Fruit fly (Drosophila melanogaster) whole organism, embryonic: Measurements from ENCODE around the gene CG31551.

Experiments
- BtbVII ChIP-seq: fragments of 200-800 bp; sonication (Bioruptor generic); optimal IDR thresholded peaks from 3 replicates; lab custom pipeline; 2017; ENCODE audit warnings: missing biosample characterization, mild to moderate bottlenecking, missing genetic modification characterization
- CG10147 ChIP-seq: fragments of 200-800 bp; sonication (Bioruptor generic); optimal IDR thresholded peaks from 2 replicates; lab custom pipeline; 2019; ENCODE audit warnings: missing biosample characterization, mild to moderate bottlenecking, missing genetic modification characterization, moderate library complexity
- CG1024 ChIP-seq: fragments of 200-800 bp; sonication (Bioruptor generic); IDR thresholded peaks from 2 replicates; pipeline ENCODE4 v1.3.6; 2022; ENCODE audit warnings: missing biosample characterization, missing genetic modification characterization
- CG11093 ChIP-seq: fragments of 200-800 bp; sonication (Bioruptor generic); IDR thresholded peaks from 3 replicates; pipeline ENCODE4 v1.3.6; 2022; ENCODE audit warnings: missing biosample characterization, missing genetic modification characterization
- CG12942 ChIP-seq: fragments of 200-800 bp; sonication (Bioruptor generic); optimal IDR thresholded peaks from 3 replicates; lab custom pipeline; 2016; ENCODE audit warnings: missing biosample characterization, missing genetic modification characterization
- CG13287 ChIP-seq: fragments of 200-800 bp; sonication (Bioruptor generic); IDR thresholded peaks from 2 replicates; pipeline ENCODE4 v1.3.6; 2022; ENCODE audit warnings: missing biosample characterization, missing genetic modification characterization; ENCODE audit not compliant: partially characterized antibody
- CG1529 ChIP-seq: fragments of 200-800 bp; sonication (Bioruptor generic); optimal IDR thresholded peaks from 3 replicates; lab custom pipeline; 2018; ENCODE audit warnings: missing biosample characterization, missing genetic modification characterization
- CG18599 ChIP-seq: fragments of 200-800 bp; sonication (Bioruptor generic); optimal IDR thresholded peaks from 3 replicates; lab custom pipeline; 2017; ENCODE audit warnings: missing biosample characterization, missing genetic modification characterization, mild to moderate bottlenecking, moderate library complexity, missing genetic modification reagents
- CG2678 ChIP-seq: fragments of 200-800 bp; sonication (Bioruptor generic); optimal IDR thresholded peaks from 3 replicates; lab custom pipeline; 2019; ENCODE audit warnings: missing biosample characterization, mild to moderate bottlenecking, missing genetic modification characterization, moderate library complexity
- CG30403 ChIP-seq: fragments of 200-800 bp; sonication (Bioruptor generic); optimal IDR thresholded peaks from 3 replicates; lab custom pipeline; 2016; ENCODE audit warnings: missing biosample characterization, missing genetic modification characterization
- CG31441 ChIP-seq: fragments of 200-800 bp; sonication (Bioruptor generic); IDR thresholded peaks from 2 replicates; pipeline ENCODE4 v1.3.6; 2022; ENCODE audit warnings: missing biosample characterization, missing genetic modification characterization
- CG32532 ChIP-seq: fragments of 200-800 bp; sonication (Bioruptor generic); IDR thresholded peaks from 2 replicates; pipeline ENCODE4 v1.3.6; 2022; ENCODE audit warnings: missing biosample characterization, missing genetic modification characterization
- CG34224 ChIP-seq: fragments of 200-800 bp; sonication (Bioruptor generic); IDR thresholded peaks from 3 replicates; pipeline ENCODE4 v1.3.6; 2022; ENCODE audit warnings: missing biosample characterization, missing genetic modification characterization; ENCODE audit not compliant: partially characterized antibody
- CG34422 ChIP-seq: fragments of 200-800 bp; sonication (Bioruptor generic); IDR thresholded peaks from 3 replicates; pipeline ENCODE4 v1.3.6; 2022; ENCODE audit warnings: missing biosample characterization, missing genetic modification characterization
- CG3995 ChIP-seq: fragments of 200-800 bp; sonication (Bioruptor generic); optimal IDR thresholded peaks from 3 replicates; lab custom pipeline; 2016; ENCODE audit warnings: missing biosample characterization, missing genetic modification characterization
- CG9817 ChIP-seq: fragments of 200-800 bp; sonication (Bioruptor generic); optimal IDR thresholded peaks from 2 replicates; lab custom pipeline; 2018; ENCODE audit warnings: missing biosample characterization, mild to moderate bottlenecking, missing genetic modification characterization, moderate library complexity
- CkIIα-i1 ChIP-seq: fragments of 200-800 bp; sonication (Bioruptor generic); IDR thresholded peaks from 2 replicates; pipeline ENCODE4 v1.3.6; 2022; ENCODE audit warnings: missing biosample characterization, missing genetic modification characterization
- Dbx ChIP-seq: fragments of 200-800 bp; sonication (Bioruptor generic); IDR thresholded peaks from 3 replicates; pipeline ENCODE4 v1.3.6; 2022; ENCODE audit warnings: missing biosample characterization, missing genetic modification characterization
- Dll ChIP-seq: fragments of 200-800 bp; sonication (Bioruptor generic); IDR thresholded peaks from 4 replicates; pipeline ENCODE4 v1.3.6; 2022; ENCODE audit warnings: missing biosample characterization, missing genetic modification characterization; ENCODE audit not compliant: partially characterized antibody
- Doc3 ChIP-seq: fragments of 200-800 bp; sonication (Bioruptor generic); IDR thresholded peaks from 3 replicates; pipeline ENCODE4 v1.3.6; 2022; ENCODE audit warnings: missing biosample characterization, missing genetic modification characterization; ENCODE audit not compliant: partially characterized antibody
- E2f1 ChIP-seq: fragments of 200-800 bp; sonication (Bioruptor generic); IDR thresholded peaks from 2 replicates; pipeline ENCODE4 v1.3.6; 2022; ENCODE audit warnings: missing biosample characterization, missing genetic modification characterization
- ERR ChIP-seq: fragments of 200-800 bp; sonication (Bioruptor generic); optimal IDR thresholded peaks from 2 replicates; lab custom pipeline; 2016; ENCODE audit warnings: missing biosample characterization, missing genetic modification characterization
- Fer2 ChIP-seq: fragments of 200-800 bp; sonication (Bioruptor generic); optimal IDR thresholded peaks from 2 replicates; lab custom pipeline; 2018; ENCODE audit warnings: missing biosample characterization, mild to moderate bottlenecking, missing genetic modification characterization, moderate library complexity
- Fer3 ChIP-seq: fragments of 200-800 bp; sonication (Bioruptor generic); optimal IDR thresholded peaks from 2 replicates; lab custom pipeline; 2018; ENCODE audit warnings: missing biosample characterization, mild to moderate bottlenecking, missing genetic modification characterization, moderate library complexity
- H2.0 ChIP-seq: fragments of 200-800 bp; sonication (Bioruptor generic); IDR thresholded peaks from 2 replicates; pipeline ENCODE4 v1.3.6; 2022; ENCODE audit warnings: missing biosample characterization, missing genetic modification characterization
- HLH3B ChIP-seq: fragments of 200-800 bp; sonication (Bioruptor generic); IDR thresholded peaks from 2 replicates; pipeline ENCODE4 v1.3.6; 2022; ENCODE audit warnings: missing biosample characterization, missing genetic modification characterization
- Med ChIP-seq: fragments of 200-800 bp; sonication (Bioruptor generic); peaks from one replicate; lab custom pipeline; 2016; ENCODE audit warnings: missing biosample characterization, missing genetic modification characterization, mild to moderate bottlenecking, inconsistent platforms, moderate library complexity
- Meics ChIP-seq: fragments of 200-800 bp; sonication (Bioruptor generic); optimal IDR thresholded peaks from 2 replicates; lab custom pipeline; 2017; ENCODE audit warnings: missing biosample characterization, mild to moderate bottlenecking, missing genetic modification characterization
- Myb ChIP-seq: fragments of 200-800 bp; sonication (Bioruptor generic); optimal IDR thresholded peaks from 2 replicates; lab custom pipeline; 2016; ENCODE audit warnings: missing biosample characterization, missing genetic modification characterization
- Nf-YC ChIP-seq: fragments of 200-800 bp; optimal IDR thresholded peaks from 3 replicates; lab custom pipeline; 2019; ENCODE audit warnings: missing biosample characterization, mild to moderate bottlenecking, missing genetic modification characterization, moderate library complexity
- Oli ChIP-seq: fragments of 200-800 bp; sonication (Bioruptor generic); optimal IDR thresholded peaks from 2 replicates; lab custom pipeline; 2018; ENCODE audit warnings: missing biosample characterization, mild to moderate bottlenecking, missing genetic modification characterization, moderate library complexity
- Ravus ChIP-seq: fragments of 200-800 bp; sonication (Bioruptor generic); IDR thresholded peaks from 2 replicates; pipeline ENCODE4 v1.3.6; 2022; ENCODE audit warnings: missing biosample characterization, missing genetic modification characterization
- danr ChIP-seq: fragments of 200-800 bp; sonication (Bioruptor generic); IDR thresholded peaks from 2 replicates; pipeline ENCODE4 v1.3.6; 2022; ENCODE audit warnings: missing biosample characterization, missing genetic modification characterization
- fru ChIP-seq: fragments of >200 bp; optimal IDR thresholded peaks from 2 replicates; lab custom pipeline; 2017
- grau ChIP-seq: fragments of 200-800 bp; optimal IDR thresholded peaks from 3 replicates; lab custom pipeline; 2019; ENCODE audit warnings: missing biosample characterization, mild to moderate bottlenecking, missing genetic modification characterization, moderate library complexity
- hbn ChIP-seq: fragments of 200-800 bp; sonication (Bioruptor generic); IDR thresholded peaks from 2 replicates; pipeline ENCODE4 v1.3.6; 2022; ENCODE audit warnings: missing biosample characterization, missing genetic modification characterization; ENCODE audit not compliant: partially characterized antibody
- her ChIP-seq: fragments of 200-800 bp; sonication (Bioruptor generic); optimal IDR thresholded peaks from 2 replicates; lab custom pipeline; 2016; ENCODE audit warnings: missing biosample characterization, missing genetic modification characterization
- inv ChIP-seq: fragments of 200-800 bp; sonication (Bioruptor generic); IDR thresholded peaks from 2 replicates; pipeline ENCODE4 v1.3.6; 2022; ENCODE audit warnings: missing biosample characterization, missing genetic modification characterization; ENCODE audit not compliant: partially characterized antibody
- ken ChIP-seq: fragments of 200-800 bp; sonication (Bioruptor generic); IDR thresholded peaks from 3 replicates; pipeline ENCODE4 v1.3.6; 2022; ENCODE audit warnings: missing biosample characterization, missing genetic modification characterization
- knrl ChIP-seq: fragments of 200-800 bp; sonication (Bioruptor generic); IDR thresholded peaks from 3 replicates; pipeline ENCODE4 v1.3.6; 2022; ENCODE audit warnings: missing biosample characterization, missing genetic modification characterization; ENCODE audit not compliant: partially characterized antibody
- lilli ChIP-seq: fragments of 200-800 bp; sonication (Bioruptor generic); optimal IDR thresholded peaks from 3 replicates; lab custom pipeline; 2016; ENCODE audit warnings: missing biosample characterization, missing genetic modification characterization
- nau ChIP-seq: fragments of 200-800 bp; sonication (Bioruptor generic); optimal IDR thresholded peaks from 3 replicates; lab custom pipeline; 2017; ENCODE audit warnings: missing biosample characterization, mild to moderate bottlenecking, missing genetic modification characterization, missing genetic modification reagents
- nerfin-1 ChIP-seq: fragments of 200-800 bp; sonication (Bioruptor generic); optimal IDR thresholded peaks from 3 replicates; lab custom pipeline; 2019; ENCODE audit warnings: missing biosample characterization, mild to moderate bottlenecking, missing genetic modification characterization, moderate library complexity
- row ChIP-seq: fragments of 200-800 bp; sonication (Bioruptor generic); IDR thresholded peaks from 3 replicates; pipeline ENCODE4 v1.3.6; 2022; ENCODE audit warnings: missing biosample characterization, missing genetic modification characterization
- sna ChIP-seq: fragments of 200-800 bp; sonication (Bioruptor generic); IDR thresholded peaks from 2 replicates; pipeline ENCODE4 v1.3.6; 2022; ENCODE audit warnings: missing biosample characterization, missing genetic modification characterization; ENCODE audit not compliant: partially characterized antibody
- tin ChIP-seq: fragments of 200-800 bp; sonication (Bioruptor generic); optimal IDR thresholded peaks from 3 replicates; lab custom pipeline; 2016; ENCODE audit warnings: missing biosample characterization, missing genetic modification characterization
- trem ChIP-seq: fragments of 200-800 bp; optimal IDR thresholded peaks from 3 replicates; lab custom pipeline; 2019; ENCODE audit warnings: missing biosample characterization, mild to moderate bottlenecking, missing genetic modification characterization, moderate library complexity
- unpg ChIP-seq: fragments of 200-800 bp; sonication (Bioruptor generic); optimal IDR thresholded peaks from 3 replicates; lab custom pipeline; 2018; ENCODE audit warnings: missing biosample characterization, mild to moderate bottlenecking, missing genetic modification characterization, moderate library complexity
- zfh1 ChIP-seq: fragments of 200-800 bp; sonication (Bioruptor generic); IDR thresholded peaks from 3 replicates; pipeline ENCODE4 v1.3.6; 2022; ENCODE audit warnings: missing biosample characterization, missing genetic modification characterization

CG31551 gene

DNA sequence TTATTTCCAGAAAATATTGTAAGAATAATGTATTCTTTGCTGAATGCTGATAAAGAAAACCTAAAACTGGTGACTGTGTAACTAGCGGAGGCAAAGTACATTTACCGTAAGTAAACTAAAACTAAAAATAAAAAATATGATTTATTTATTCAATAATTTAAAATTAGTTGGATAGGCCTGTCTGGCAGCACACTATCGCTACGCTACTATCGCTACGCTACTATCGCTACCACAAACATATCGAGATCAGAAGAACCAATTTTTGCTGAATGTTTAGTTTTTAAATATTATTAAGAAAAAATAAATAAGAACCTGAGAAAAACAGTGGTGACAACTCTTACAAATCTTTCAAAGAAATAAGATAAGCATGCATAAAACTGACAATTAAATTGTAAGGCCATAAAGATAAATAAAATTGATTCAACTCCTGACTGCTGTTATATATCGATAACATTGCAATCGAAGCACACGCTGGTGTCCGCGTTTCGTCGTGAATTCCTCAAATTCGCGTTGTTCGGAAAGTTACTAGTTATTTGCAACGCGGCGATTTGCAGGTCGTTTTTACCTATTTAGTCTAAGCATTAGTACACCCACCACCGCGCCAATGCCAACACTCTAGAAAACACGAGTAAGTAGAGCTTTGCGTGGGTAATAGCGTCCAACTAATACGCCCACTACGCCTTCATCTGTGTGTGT, 32.7 kb downstream of the CG31551 start, which contains the start of gene Wdr33 (continued):
- TF ChIP-seq unpg (GFP tag; lab: Kevin White, UChicago) (peak; percentile 31), ERR (GFP tag; lab: Kevin White, UChicago) (no peak), CG2678 (peak; percentile 60), BtbVII (GFP tag; lab: Kevin White, UChicago) (peak; percentile 27), tin (GFP tag; lab: Kevin White, UChicago) (peak; percentile 8), Med (no peak), Ravus (GFP tag; lab: Robert Waterston, UW) (no peak), Fer2 (tag; lab: Kevin White, UChicago) (peak; percentile 36), E2f1 (GFP tag; lab: Robert Waterston, UW) (peak; percentile 13; the same call in 1 of the 2 replicates), Meics (peak; percentile 34), her (GFP tag; lab: Kevin White, UChicago) (peak; percentile 1), CG11093 (GFP tag; lab: Robert Waterston, UW) (no peak), HLH3B (GFP tag; lab: Robert Waterston, UW) (peak; percentile 30; the same call in 1 of the 2 replicates), danr (GFP tag; lab: Robert Waterston, UW) (0 out of 2 replicates have a peak, but pooled peaks have one; percentile 17), CG13287 (GFP tag; lab: Robert Waterston, UW) (peak; percentile 89), ken (GFP tag; lab: Robert Waterston, UW) (0 out of 3 replicates have a peak, but pooled peaks have one; percentile 23), hbn (GFP tag; lab: Robert Waterston, UW) (peak; percentile 90), row (GFP tag; lab: Robert Waterston, UW) (peak; percentile 62; the same call in 2 of the 3 replicates), H2.0 (GFP tag; lab: Robert Waterston, UW) (peak; percentile 21; the same call in 1 of the 2 replicates), trem (tag; lab: Kevin White, UChicago) (peak; percentile 15), knrl (peak; percentile 94), CG32532 (GFP tag; lab: Robert Waterston, UW) (peak; percentile 62), CG30403 (GFP tag; lab: Kevin White, UChicago) (peak; percentile 58), Oli (tag; lab: Kevin White, UChicago) (peak; percentile 48), nerfin-1 (tag; lab: Kevin White, UChicago) (no peak), CG34224 (GFP tag; lab: Robert Waterston, UW) (peak; percentile 82), Fer3 (tag; lab: Kevin White, UChicago) (peak; percentile 0), Nf-YC (tag; lab: Kevin White, UChicago) (peak; percentile 31), CG12942 (GFP tag; lab: Kevin White, UChicago) (no peak), grau (tag; lab: Kevin White, UChicago) (peak; percentile 42), CG9817 (tag; lab: Kevin White, UChicago) (peak; percentile 50), CG34422 (GFP tag; lab: Robert Waterston, UW) (peak; percentile 14; the same call in 1 of the 3 replicates), sna (GFP tag; lab: Robert Waterston, UW) (peak; percentile 79), zfh1 (GFP tag; lab: Robert Waterston, UW) (no peak), inv (GFP tag; lab: Robert Waterston, UW) (peak; percentile 91), CG18599 (peak; percentile 12), fru (lab: Kevin White, UChicago) (no peak), Doc3 (GFP tag; lab: Robert Waterston, UW) (peak; percentile 89), CG31441 (GFP tag; lab: Robert Waterston, UW) (no peak), CG1024 (GFP tag; lab: Robert Waterston, UW) (no peak), lilli (GFP tag; lab: Kevin White, UChicago) (peak; percentile 22), CG3995 (GFP tag; lab: Kevin White, UChicago) (peak; percentile 60), CG10147 (GFP tag; lab: Kevin White, UChicago) (no peak), CkIIα-i1 (GFP tag; lab: Robert Waterston, UW) (no peak), nau (GFP tag; lab: Kevin White, UChicago) (no peak), CG1529 (GFP tag; lab: Kevin White, UChicago) (peak; percentile 8), Dll (GFP tag; lab: Robert Waterston, UW) (peak; percentile 96), Dbx (GFP tag; lab: Robert Waterston, UW) (no peak), Myb (GFP tag; lab: Kevin White, UChicago) (peak; percentile 5)
